Worm (Caenorhabditis elegans) whole organism, early embryonic: ENCODE measurements around the gene unc-7.

ENCODE experiments used
- B0310.2 ChIP-seq: sonication (generic microtip); optimal IDR thresholded peaks from 2 replicates; lab custom pipeline; 2016; ENCODE audit warnings: mild to moderate bottlenecking, missing genetic modification characterization, missing compliant biosample characterization
- F13C5.2 ChIP-seq: sonication (generic microtip); optimal IDR thresholded peaks from 2 replicates; lab custom pipeline; 2017; ENCODE audit warnings: mild to moderate bottlenecking, missing genetic modification characterization, inconsistent platforms, missing compliant biosample characterization
- aly-1 ChIP-seq: sonication (generic microtip); optimal IDR thresholded peaks from 2 replicates; lab custom pipeline; 2016; ENCODE audit warnings: missing genetic modification characterization, missing compliant biosample characterization
- ama-1 ChIP-seq: fragments of 150-350 bp; optimal IDR thresholded peaks from 2 replicates; lab custom pipeline; 2014
- ceh-13 ChIP-seq: fragments of 200-800 bp; sonication (Bioruptor generic); optimal IDR thresholded peaks from 2 replicates; lab custom pipeline; 2018; ENCODE audit warnings: mild to moderate bottlenecking, missing genetic modification characterization, missing compliant biosample characterization
- ceh-36 ChIP-seq: sonication (generic microtip); optimal IDR thresholded peaks from 2 replicates; lab custom pipeline; 2016; ENCODE audit warnings: missing genetic modification characterization, inconsistent platforms, missing compliant biosample characterization
- ets-7 ChIP-seq: sonication (generic microtip); optimal IDR thresholded peaks from 2 replicates; lab custom pipeline; 2016; ENCODE audit warnings: missing genotype, missing genetic modification characterization, missing compliant biosample characterization
- flt-1 ChIP-seq: fragments of 200-800 bp; sonication (Bioruptor generic); IDR thresholded peaks from 2 replicates; pipeline ENCODE4 v1.3.6; 2022; ENCODE audit warnings: missing genetic modification characterization, missing compliant biosample characterization
- hmbx-1 ChIP-seq: sonication (generic microtip); optimal IDR thresholded peaks from 2 replicates; lab custom pipeline; 2016; ENCODE audit warnings: mild to moderate bottlenecking, missing genetic modification characterization, missing compliant biosample characterization
- hmg-4 ChIP-seq: fragments of 200-800 bp; sonication (Bioruptor generic); optimal IDR thresholded peaks from 2 replicates; lab custom pipeline; 2018; ENCODE audit warnings: mild to moderate bottlenecking, missing genetic modification characterization, missing compliant biosample characterization
- hnd-1 ChIP-seq: sonication (generic microtip); optimal IDR thresholded peaks from 2 replicates; lab custom pipeline; 2016; ENCODE audit warnings: missing genetic modification characterization, missing compliant biosample characterization
- pes-1 ChIP-seq: fragments of 200-800 bp; sonication (Bioruptor generic); IDR thresholded peaks from 2 replicates; pipeline ENCODE4 v1.3.6; 2022; ENCODE audit warnings: missing genetic modification reagents, missing genetic modification characterization, missing compliant biosample characterization
- scrt-1 ChIP-seq: fragments of 200-800 bp; sonication (Bioruptor generic); IDR thresholded peaks from 2 replicates; pipeline ENCODE4 v1.3.6; 2022; ENCODE audit warnings: missing genetic modification characterization, missing compliant biosample characterization
- sea-1 ChIP-seq: fragments of 200-800 bp; sonication (Bioruptor generic); conservative IDR thresholded peaks from 2 replicates; pipeline ENCODE4 v1.3.6; 2022; ENCODE audit warnings: missing genetic modification characterization, missing compliant biosample characterization
- tbx-11 ChIP-seq: fragments of 200-800 bp; sonication (Bioruptor generic); IDR thresholded peaks from 2 replicates; pipeline ENCODE4 v1.3.6; 2022; ENCODE audit warnings: missing genetic modification characterization, missing compliant biosample characterization
- tbx-37 ChIP-seq: fragments of 200-800 bp; sonication (Bioruptor generic); conservative IDR thresholded peaks from 2 replicates; pipeline ENCODE4 v1.3.6; 2022; ENCODE audit warnings: missing genetic modification reagents, missing genetic modification characterization, missing compliant biosample characterization
- tra-4 ChIP-seq: sonication (generic microtip); optimal IDR thresholded peaks from 2 replicates; lab custom pipeline; 2017; ENCODE audit warnings: missing genetic modification characterization, missing compliant biosample characterization

unc-7 gene

DNA sequence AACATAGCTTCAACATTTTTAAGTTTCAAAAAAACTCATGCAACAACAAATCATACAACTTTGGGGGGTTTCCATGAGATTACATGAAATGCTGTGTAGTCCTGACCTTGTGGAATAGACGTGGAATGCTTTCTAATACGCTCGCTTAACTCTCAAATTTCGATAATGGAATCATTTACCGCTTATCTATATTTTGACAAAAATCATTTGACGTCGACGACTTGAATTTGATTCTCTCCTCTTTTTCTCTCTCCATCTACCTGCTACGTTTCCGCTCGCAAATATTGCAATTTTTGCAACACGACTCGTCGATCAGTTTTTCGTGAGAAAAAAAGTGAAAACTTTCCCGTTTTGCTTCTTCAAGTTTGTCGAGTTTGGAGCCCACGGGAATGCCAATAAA is 58.4 kb downstream of the unc-7 start, which contains the start of gene flr-4:
Gene flr-4, plus strand, starts transcription at position 275 of the 400 bp plus-strand sequence.
- no peak for TF ChIP-seq pes-1 (GFP tag; lab: Robert Waterston, UW)

DNA sequence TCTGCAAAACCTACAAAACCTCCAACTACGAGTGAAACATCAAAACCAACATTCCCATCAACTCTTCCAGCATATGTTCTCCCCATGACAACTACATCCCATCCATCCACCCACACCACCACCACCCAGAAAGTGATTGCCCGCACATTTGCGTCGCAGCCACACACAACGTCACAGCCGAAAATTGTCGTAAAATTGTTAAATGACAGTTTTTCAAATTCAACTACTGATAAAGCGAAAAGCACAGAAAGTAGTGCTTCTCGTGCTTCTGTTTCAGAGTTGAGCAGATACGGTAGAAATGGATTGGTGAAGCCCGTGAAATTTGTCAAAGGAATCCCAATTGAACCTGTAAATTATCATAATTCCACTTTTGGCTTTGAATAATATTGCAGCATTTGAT is 59.8 kb downstream of the unc-7 start:
- no peak for TF ChIP-seq tbx-37 (GFP tag; lab: Robert Waterston, UW)
- TF ChIP-seq ets-7 (tag; lab: Kevin White, UChicago): no peak
- TF ChIP-seq flt-1: no peak
- TF ChIP-seq scrt-1: no peak
- TF ChIP-seq pes-1 (GFP tag; lab: Robert Waterston, UW): no peak
- no peak for TF ChIP-seq tbx-11 (GFP tag; lab: Robert Waterston, UW)
- TF ChIP-seq aly-1 (tag; lab: Kevin White, UChicago): no peak
- TF ChIP-seq hmbx-1: no peak
- no peak for TF ChIP-seq B0310.2 (tag; lab: Kevin White, UChicago)

DNA sequence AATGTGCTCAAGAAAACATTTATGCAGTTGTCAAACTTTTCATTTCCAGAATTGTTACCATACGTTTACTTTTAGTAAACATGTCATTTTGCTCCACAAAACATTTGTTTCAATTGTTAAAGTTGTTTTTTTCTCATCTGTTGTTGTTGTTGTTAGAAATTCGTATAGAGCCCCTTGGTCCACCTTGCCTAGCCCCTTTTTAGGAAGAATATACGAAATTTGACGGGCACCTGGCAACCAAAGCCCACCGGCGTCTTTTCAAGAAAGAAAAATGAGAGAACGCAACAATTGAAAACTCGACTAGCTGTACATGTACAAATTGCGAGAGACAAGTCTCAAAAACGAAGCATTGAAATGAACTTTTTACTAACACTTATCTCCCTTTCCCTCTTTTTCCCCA is 63.1 kb downstream of the unc-7 start, which contains the start of gene F09B12.5:
Gene F09B12.5, plus strand, starts transcription at position 301 of the 400 bp plus-strand sequence.
- TF ChIP-seq flt-1 (no peak), hmbx-1 (no peak), pes-1 (GFP tag; lab: Robert Waterston, UW) (no peak), tbx-11 (GFP tag; lab: Robert Waterston, UW) (no peak), B0310.2 (tag; lab: Kevin White, UChicago) (no peak), hmg-4 (no peak), ceh-13 (GFP tag; lab: Kevin White, UChicago) (no peak), sea-1 (GFP tag; lab: Robert Waterston, UW) (no peak), F13C5.2 (no peak), tra-4 (no peak), ets-7 (tag; lab: Kevin White, UChicago) (no peak), tbx-37 (GFP tag; lab: Robert Waterston, UW) (no peak), hnd-1 (tag; lab: Kevin White, UChicago) (no peak), ama-1 (lab: Kevin White, UChicago) (no peak)

DNA sequence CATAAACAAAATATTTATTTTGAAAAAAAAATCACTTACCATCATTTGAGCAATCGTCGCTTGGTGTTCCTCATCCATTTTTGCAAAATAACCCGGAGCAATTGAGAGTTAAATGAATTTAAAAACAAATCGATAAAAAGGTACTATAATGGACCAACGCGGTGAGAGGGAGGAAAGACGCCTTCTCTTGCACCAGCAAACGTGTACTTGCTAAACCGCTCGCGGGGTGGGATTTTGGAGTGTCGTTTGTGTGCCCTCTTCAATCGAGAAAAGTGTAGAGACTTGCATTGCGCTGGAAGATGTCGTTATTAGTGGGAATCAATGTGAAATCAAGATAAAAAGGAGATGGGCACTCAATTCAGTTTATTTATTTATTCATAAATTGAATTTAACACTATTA is 63.7 kb downstream of the unc-7 start, which contains the start of gene H40L08.1:
Gene H40L08.1, minus strand, starts transcription at position 292 of the 400 bp plus-strand sequence.
- TF ChIP-seq ceh-13 (GFP tag; lab: Kevin White, UChicago): no peak
- 0 out of 2 replicates have a peak, but pooled peaks have one; percentile 13 for TF ChIP-seq tbx-37 (GFP tag; lab: Robert Waterston, UW)
- no peak for TF ChIP-seq hmbx-1
- TF ChIP-seq hmg-4: no peak
- TF ChIP-seq F13C5.2: no peak
- no peak for TF ChIP-seq scrt-1
- TF ChIP-seq hnd-1 (tag; lab: Kevin White, UChicago): no peak
- TF ChIP-seq ets-7 (tag; lab: Kevin White, UChicago): no peak

DNA sequence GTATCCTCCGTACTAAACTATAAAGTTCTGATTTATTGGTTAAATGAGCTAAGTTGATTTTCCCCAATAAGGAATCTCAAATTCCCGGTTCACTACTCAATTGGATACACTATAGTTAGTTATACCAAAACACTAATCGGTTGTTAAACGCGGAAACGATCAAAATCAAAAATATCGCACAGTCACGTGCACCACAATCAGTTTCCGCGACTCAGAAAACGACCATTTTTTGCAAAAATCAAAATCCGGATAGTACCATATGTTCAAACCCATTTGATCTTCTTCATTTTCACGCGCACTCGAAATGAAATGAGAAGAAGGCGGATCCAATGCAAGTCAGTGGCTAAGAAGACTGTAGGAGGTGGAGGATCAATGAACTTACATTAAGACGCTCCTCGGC is 66.1 kb downstream of the unc-7 start:
- no peak for TF ChIP-seq F13C5.2
- no peak for TF ChIP-seq tra-4
- no peak for TF ChIP-seq scrt-1
- no peak for TF ChIP-seq B0310.2 (tag; lab: Kevin White, UChicago)
- no peak for TF ChIP-seq tbx-37 (GFP tag; lab: Robert Waterston, UW)
- TF ChIP-seq ets-7 (tag; lab: Kevin White, UChicago): no peak
- no peak for TF ChIP-seq ceh-36
- TF ChIP-seq hmbx-1: no peak
- no peak for TF ChIP-seq sea-1 (GFP tag; lab: Robert Waterston, UW)
- no peak for TF ChIP-seq ceh-13 (GFP tag; lab: Kevin White, UChicago)
- no peak for TF ChIP-seq aly-1 (tag; lab: Kevin White, UChicago)

DNA sequence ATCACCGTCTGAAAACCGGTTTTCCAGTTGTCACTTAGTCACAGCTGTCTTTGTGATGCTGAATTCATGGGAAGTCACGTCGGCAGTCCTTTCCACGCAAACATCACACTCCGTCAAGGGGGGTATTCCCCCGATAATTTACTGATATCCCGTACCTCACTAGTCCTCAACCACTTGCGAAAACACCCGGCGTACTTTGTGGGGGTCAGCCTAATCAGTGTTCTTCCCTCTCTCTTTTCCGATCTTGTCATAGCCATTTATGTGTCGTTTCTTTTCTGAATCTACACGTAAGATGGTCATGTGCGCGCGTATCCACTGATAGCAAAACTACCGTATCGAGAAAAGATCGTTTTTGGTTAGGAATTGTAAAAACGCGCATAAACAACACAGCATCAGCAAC is 68.1 kb downstream of the unc-7 start:
- TF ChIP-seq ama-1 (lab: Kevin White, UChicago) (no peak), hmg-4 (no peak), scrt-1 (no peak), hnd-1 (tag; lab: Kevin White, UChicago) (no peak), B0310.2 (tag; lab: Kevin White, UChicago) (no peak), ceh-36 (no peak), pes-1 (GFP tag; lab: Robert Waterston, UW) (no peak)

DNA sequence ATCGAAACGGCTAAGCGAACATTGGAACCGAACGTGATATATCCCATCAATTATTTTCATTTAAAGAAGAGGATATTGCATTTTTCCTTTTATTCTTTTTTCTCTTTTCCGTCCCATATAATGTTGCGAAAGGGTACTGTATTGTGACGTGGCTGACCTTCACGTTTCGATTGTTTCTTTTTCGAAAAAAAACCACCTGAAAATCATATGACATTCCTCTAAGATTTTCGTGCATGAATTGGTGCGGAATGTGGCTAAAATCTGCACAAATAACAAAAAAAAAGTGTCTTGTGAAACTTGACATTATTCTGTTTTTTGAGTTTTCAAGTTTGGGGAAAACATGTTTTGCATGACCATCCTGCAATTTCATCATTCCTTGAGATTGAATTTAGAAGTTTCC is 69.3 kb downstream of the unc-7 start:
- TF ChIP-seq tbx-11 (GFP tag; lab: Robert Waterston, UW) (no peak), ceh-36 (no peak), ama-1 (lab: Kevin White, UChicago) (no peak), flt-1 (no peak), hmbx-1 (no peak), ets-7 (tag; lab: Kevin White, UChicago) (no peak), tra-4 (no peak), scrt-1 (no peak), hnd-1 (tag; lab: Kevin White, UChicago) (no peak), hmg-4 (no peak), ceh-13 (GFP tag; lab: Kevin White, UChicago) (no peak), B0310.2 (tag; lab: Kevin White, UChicago) (no peak), tbx-37 (GFP tag; lab: Robert Waterston, UW) (no peak), F13C5.2 (no peak), pes-1 (GFP tag; lab: Robert Waterston, UW) (no peak), aly-1 (tag; lab: Kevin White, UChicago) (no peak), sea-1 (GFP tag; lab: Robert Waterston, UW) (no peak)

DNA sequence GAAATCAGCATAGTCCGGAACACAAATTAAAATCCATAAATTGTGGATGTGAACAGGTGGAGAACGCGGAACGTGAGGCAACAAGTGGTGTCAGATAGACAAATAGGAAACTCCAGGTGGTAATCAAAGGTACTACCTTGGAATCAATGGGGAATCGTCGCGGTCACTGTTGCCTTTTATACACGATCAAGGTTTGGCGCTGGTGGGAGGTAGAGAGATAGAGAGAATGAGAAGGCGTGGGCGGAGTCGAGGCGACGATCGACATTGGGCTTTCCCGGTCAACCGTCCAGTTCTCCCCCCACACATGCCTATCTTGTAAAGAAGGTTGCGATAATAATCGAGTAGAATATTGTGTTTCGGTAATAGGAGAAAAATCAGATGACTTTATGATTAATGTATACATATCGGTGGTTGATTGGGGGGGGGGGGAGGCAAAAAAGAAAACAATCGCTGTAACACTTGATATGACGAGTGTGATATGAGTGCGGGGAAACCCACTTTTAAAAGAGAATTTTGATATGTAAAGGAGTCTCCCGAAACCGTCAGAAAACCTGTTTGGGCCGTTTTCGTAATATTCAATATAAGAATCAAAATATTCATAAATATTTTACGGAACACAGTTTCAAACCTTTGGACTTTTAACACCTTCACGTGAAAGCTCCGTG is 69.8 kb downstream of the unc-7 start, which contains the start of the genes H40L08.8, H40L08.2 and H40L08.7:
Gene H40L08.8, minus strand, starts transcription at position 37 of the 665 bp plus-strand sequence.
Gene H40L08.2, minus strand, starts transcription at position 148 of the 665 bp plus-strand sequence.
Gene H40L08.7, minus strand, starts transcription at position 148 of the 665 bp plus-strand sequence.
- TF ChIP-seq pes-1 (GFP tag; lab: Robert Waterston, UW): no peak
- TF ChIP-seq hmbx-1: no peak
- TF ChIP-seq F13C5.2: no peak
- no peak for TF ChIP-seq aly-1 (tag; lab: Kevin White, UChicago)
- no peak for TF ChIP-seq ceh-36
- TF ChIP-seq ama-1 (lab: Kevin White, UChicago): no peak
- TF ChIP-seq flt-1: no peak
- no peak for TF ChIP-seq sea-1 (GFP tag; lab: Robert Waterston, UW)
- no peak for TF ChIP-seq hmg-4
- no peak for TF ChIP-seq scrt-1
- no peak for TF ChIP-seq tra-4
- no peak for TF ChIP-seq tbx-11 (GFP tag; lab: Robert Waterston, UW)
- TF ChIP-seq B0310.2 (tag; lab: Kevin White, UChicago): no peak
- TF ChIP-seq tbx-37 (GFP tag; lab: Robert Waterston, UW): no peak
- no peak for TF ChIP-seq ets-7 (tag; lab: Kevin White, UChicago)
- no peak for TF ChIP-seq ceh-13 (GFP tag; lab: Kevin White, UChicago)
- no peak for TF ChIP-seq hnd-1 (tag; lab: Kevin White, UChicago)
